Fruit fly (Drosophila melanogaster) whole organism, embryonic: ENCODE measurements around the gene CG12078.

Experiments
- CG10543 ChIP-seq: fragments of 200-800 bp; sonication (Bioruptor generic); optimal IDR thresholded peaks from 3 replicates; lab custom pipeline; 2017; ENCODE audit warnings: missing biosample characterization, mild to moderate bottlenecking, missing genetic modification characterization, moderate library complexity
- CG10654 ChIP-seq: fragments of 200-800 bp; sonication (Bioruptor generic); optimal IDR thresholded peaks from 2 replicates; lab custom pipeline; 2016; ENCODE audit warnings: missing biosample characterization, missing genetic modification characterization
- CG11085 ChIP-seq: fragments of 200-800 bp; sonication (Bioruptor generic); IDR thresholded peaks from 2 replicates; pipeline ENCODE4 v1.3.6; 2022; ENCODE audit warnings: missing biosample characterization, missing genetic modification characterization
- CG11398 ChIP-seq: fragments of 200-800 bp; sonication (Bioruptor generic); optimal IDR thresholded peaks from 2 replicates; lab custom pipeline; 2016; ENCODE audit warnings: missing biosample characterization, missing genetic modification characterization
- CG12769 ChIP-seq: fragments of 200-800 bp; sonication (Bioruptor generic); optimal IDR thresholded peaks from 2 replicates; lab custom pipeline; 2019; ENCODE audit warnings: missing biosample characterization, mild to moderate bottlenecking, missing genetic modification characterization, moderate library complexity
- CG1603 ChIP-seq: fragments of 200-800 bp; sonication (Bioruptor generic); optimal IDR thresholded peaks from 2 replicates; lab custom pipeline; 2019; ENCODE audit warnings: missing biosample characterization, mild to moderate bottlenecking, missing genetic modification characterization, moderate library complexity
- CG16779 ChIP-seq: fragments of 200-800 bp; sonication (Bioruptor generic); IDR thresholded peaks from 2 replicates; pipeline ENCODE4 v1.3.6; 2022; ENCODE audit warnings: missing biosample characterization, missing genetic modification characterization
- CG17829 ChIP-seq: fragments of 200-800 bp; optimal IDR thresholded peaks from 2 replicates; lab custom pipeline; 2019; ENCODE audit warnings: missing biosample characterization, mild to moderate bottlenecking, missing genetic modification characterization, moderate library complexity
- CG33213 ChIP-seq: fragments of 200-800 bp; sonication (Bioruptor generic); optimal IDR thresholded peaks from 3 replicates; lab custom pipeline; 2016; ENCODE audit warnings: missing biosample characterization, missing genetic modification characterization
- CG34376 ChIP-seq: fragments of 200-800 bp; sonication (Bioruptor generic); optimal IDR thresholded peaks from 2 replicates; lab custom pipeline; 2018; ENCODE audit warnings: missing biosample characterization, mild to moderate bottlenecking, missing genetic modification characterization
- CG5245 ChIP-seq: fragments of 200-800 bp; sonication (Bioruptor generic); optimal IDR thresholded peaks from 3 replicates; lab custom pipeline; 2016; ENCODE audit warnings: missing biosample characterization, missing genetic modification characterization
- CG6765 ChIP-seq: fragments of 200-800 bp; sonication (Bioruptor generic); optimal IDR thresholded peaks from 3 replicates; lab custom pipeline; 2017; ENCODE audit warnings: missing biosample characterization, mild to moderate bottlenecking, missing genetic modification characterization
- CG7839 ChIP-seq: fragments of 200-800 bp; sonication (Bioruptor generic); optimal IDR thresholded peaks from 3 replicates; lab custom pipeline; 2018; ENCODE audit warnings: missing biosample characterization, mild to moderate bottlenecking, missing genetic modification characterization, moderate library complexity
- Drgx ChIP-seq: fragments of 200-800 bp; sonication (Bioruptor generic); IDR thresholded peaks from 2 replicates; pipeline ENCODE4 v1.3.6; 2022; ENCODE audit warnings: missing biosample characterization, missing genetic modification characterization
- Ets65A ChIP-seq: fragments of 200-800 bp; sonication (Bioruptor generic); peaks from one replicate; lab custom pipeline; 2016; ENCODE audit warnings: missing biosample characterization, missing genetic modification characterization
- Hr78 ChIP-seq, 2 experiments: fragments of 200-800 bp in 1 of 2; fragments of >200 bp in 1 of 2; sonication (Bioruptor generic) in 1 of 2; optimal IDR thresholded peaks; 2 replicates each; lab custom pipeline; 2017 to 2019; ENCODE audit warnings: missing biosample characterization in 2 of 2, missing genetic modification characterization in 2 of 2, mild to moderate bottlenecking in 1 of 2, moderate library complexity in 1 of 2
- Jarid2 ChIP-seq: fragments of 200-800 bp; sonication (Bioruptor generic); optimal IDR thresholded peaks from 3 replicates; lab custom pipeline; 2017; ENCODE audit warnings: mild to moderate bottlenecking, missing biosample characterization, missing genetic modification reagents, missing genetic modification characterization
- Max ChIP-seq: fragments of 200-800 bp; sonication (Bioruptor generic); optimal IDR thresholded peaks from 2 replicates; lab custom pipeline; 2016; ENCODE audit warnings: missing biosample characterization, mild to moderate bottlenecking, missing genetic modification characterization
- Neu2 ChIP-seq: fragments of 200-800 bp; sonication (Bioruptor generic); optimal IDR thresholded peaks from 3 replicates; lab custom pipeline; 2016; ENCODE audit warnings: missing biosample characterization, missing genetic modification characterization, borderline replicate concordance
- NfI ChIP-seq: fragments of 200-800 bp; sonication (Bioruptor generic); optimal IDR thresholded peaks from 3 replicates; lab custom pipeline; 2018; ENCODE audit warnings: missing biosample characterization, mild to moderate bottlenecking, missing genetic modification characterization, moderate library complexity
- Rx ChIP-seq: fragments of 200-800 bp; sonication (Bioruptor generic); IDR thresholded peaks from 2 replicates; pipeline ENCODE4 v1.3.6; 2022; ENCODE audit warnings: missing biosample characterization, missing genetic modification characterization
- Trl ChIP-seq, 3 experiments: fragments of >200 bp in 2 of 3; fragments of 200-800 bp in 1 of 3; sonication (Bioruptor generic) in 1 of 3; optimal IDR thresholded peaks; 2 replicates in 1 of 3; 3 replicates in 2 of 3; lab custom pipeline; 2016 to 2017; ENCODE audit warnings: missing biosample characterization in 1 of 3, missing genetic modification characterization in 1 of 3
- Xrp1 ChIP-seq: fragments of 200-800 bp; sonication (Bioruptor generic); IDR thresholded peaks from 2 replicates; pipeline ENCODE4 v1.3.6; 2022; ENCODE audit warnings: missing biosample characterization, missing genetic modification characterization
- az2 ChIP-seq: fragments of 200-800 bp; sonication (Bioruptor generic); optimal IDR thresholded peaks from 3 replicates; lab custom pipeline; 2016; ENCODE audit warnings: missing biosample characterization, missing genetic modification characterization
- chinmo ChIP-seq: fragments of 200-800 bp; sonication (Bioruptor generic); IDR thresholded peaks from 4 replicates; pipeline ENCODE4 v1.3.6; 2022; ENCODE audit warnings: missing biosample characterization, missing genetic modification characterization; ENCODE audit not compliant: partially characterized antibody
- chn ChIP-seq: fragments of 200-800 bp; sonication (Bioruptor generic); optimal IDR thresholded peaks from 2 replicates; lab custom pipeline; 2016; ENCODE audit warnings: missing biosample characterization, missing genetic modification characterization
- dmrt11E ChIP-seq: fragments of 200-800 bp; sonication (Bioruptor generic); optimal IDR thresholded peaks from 3 replicates; lab custom pipeline; 2018; ENCODE audit warnings: missing biosample characterization, mild to moderate bottlenecking, missing genetic modification characterization, moderate library complexity
- esg ChIP-seq: fragments of 200-800 bp; sonication (Bioruptor generic); conservative IDR thresholded peaks from 2 replicates; pipeline ENCODE4 v1.3.6; 2022; ENCODE audit warnings: missing biosample characterization, missing genetic modification characterization
- her ChIP-seq: fragments of 200-800 bp; sonication (Bioruptor generic); optimal IDR thresholded peaks from 2 replicates; lab custom pipeline; 2016; ENCODE audit warnings: missing biosample characterization, missing genetic modification characterization
- lbe ChIP-seq: fragments of 200-800 bp; sonication (Bioruptor generic); optimal IDR thresholded peaks from 2 replicates; lab custom pipeline; 2016; ENCODE audit warnings: missing biosample characterization, mild to moderate bottlenecking, missing genetic modification characterization
- lov ChIP-seq, 2 experiments: fragments of 200-800 bp in 1 of 2; fragments of >200 bp in 1 of 2; sonication (Bioruptor generic) in 1 of 2; IDR thresholded peaks in 1 of 2; optimal IDR thresholded peaks in 1 of 2; 2 replicates in 1 of 2; 3 replicates in 1 of 2; pipeline versions ENCODE4 v1.3.6 to Lab custom; 2017 to 2022; ENCODE audit warnings: missing biosample characterization in 1 of 2, missing genetic modification characterization in 1 of 2
- nmo ChIP-seq: fragments of 200-800 bp; sonication (Bioruptor generic); optimal IDR thresholded peaks from 2 replicates; lab custom pipeline; 2018; ENCODE audit warnings: missing biosample characterization, mild to moderate bottlenecking, missing genetic modification characterization, moderate library complexity
- nom ChIP-seq: fragments of 200-800 bp; sonication (Bioruptor generic); optimal IDR thresholded peaks from 2 replicates; lab custom pipeline; 2017; ENCODE audit warnings: missing biosample characterization, missing genetic modification characterization, mild to moderate bottlenecking, moderate library complexity, missing genetic modification reagents
- prd ChIP-seq, 3 experiments: fragments of >200 bp in 2 of 3; fragments of 200-800 bp in 1 of 3; sonication (Bioruptor generic) in 1 of 3; optimal IDR thresholded peaks in 2 of 3; IDR thresholded peaks in 1 of 3; 2 replicates in 2 of 3; 3 replicates in 1 of 3; pipeline versions ENCODE4 v1.3.6 to Lab custom; 2017 to 2022; ENCODE audit warnings: missing biosample characterization in 1 of 3, missing genetic modification characterization in 1 of 3
- pros ChIP-seq: fragments of 200-800 bp; sonication (Bioruptor generic); optimal IDR thresholded peaks from 3 replicates; lab custom pipeline; 2019; ENCODE audit warnings: missing biosample characterization, mild to moderate bottlenecking, missing genetic modification characterization, moderate library complexity
- sqz ChIP-seq: fragments of 200-800 bp; sonication (Bioruptor generic); optimal IDR thresholded peaks from 3 replicates; lab custom pipeline; 2018; ENCODE audit warnings: missing biosample characterization, mild to moderate bottlenecking, missing genetic modification characterization
- vvl ChIP-seq: fragments of 200-800 bp; sonication (Bioruptor generic); IDR thresholded peaks from 2 replicates; pipeline ENCODE4 v1.3.6; 2022; ENCODE audit warnings: missing biosample characterization, missing genetic modification characterization
- wor ChIP-seq: fragments of 200-800 bp; sonication (Bioruptor generic); IDR thresholded peaks from 2 replicates; pipeline ENCODE4 v1.3.6; 2022; ENCODE audit warnings: missing biosample characterization, missing genetic modification characterization
- zen ChIP-seq: fragments of 200-800 bp; sonication (Bioruptor generic); optimal IDR thresholded peaks from 3 replicates; lab custom pipeline; 2018; ENCODE audit warnings: missing biosample characterization, mild to moderate bottlenecking, missing genetic modification characterization, moderate library complexity
- zf30C ChIP-seq: fragments of 200-800 bp; sonication (Bioruptor generic); optimal IDR thresholded peaks from 3 replicates; lab custom pipeline; 2018; ENCODE audit warnings: missing biosample characterization, mild to moderate bottlenecking, missing genetic modification characterization

CG12078 gene

dm6 chr3L:3259703-3260102 is 15.6 kb upstream of the CG12078 start (continued):
- TF ChIP-seq dmrt11E (tag; lab: Kevin White, UChicago): no peak
- peak; percentile 5 for TF ChIP-seq nmo (GFP tag; lab: Kevin White, UChicago)
- TF ChIP-seq CG34376: no peak
- TF ChIP-seq CG33213 (GFP tag; lab: Kevin White, UChicago): no peak
- no peak for TF ChIP-seq CG11085
- TF ChIP-seq her (GFP tag; lab: Kevin White, UChicago): no peak
- TF ChIP-seq Hr78 (GFP tag; optimal IDR thresholded peaks at IDR 0.05; lab: Kevin White, UChicago): no peak
- no peak for TF ChIP-seq CG10543
- TF ChIP-seq nom (GFP tag; lab: Kevin White, UChicago): peak; percentile 89
- no peak for TF ChIP-seq Neu2
- peak; percentile 24 for TF ChIP-seq CG1603
- TF ChIP-seq Xrp1 (GFP tag; lab: Robert Waterston, UW): peak; percentile 45; the same call in 1 of the 2 replicates
- no peak for TF ChIP-seq chn (GFP tag; lab: Kevin White, UChicago)
- TF ChIP-seq Ets65A: no peak
- no peak for TF ChIP-seq CG17829 (tag; lab: Kevin White, UChicago)
- no peak for TF ChIP-seq zen (tag; lab: Kevin White, UChicago)
- no peak for TF ChIP-seq prd (optimal IDR thresholded peaks at IDR 0.05; lab: Kevin White, UChicago)
- TF ChIP-seq prd (GFP tag; IDR thresholded peaks at IDR 0.05; lab: Robert Waterston, UW): peak; percentile 50; the same call in 2 of the 3 replicates
- no peak for TF ChIP-seq NfI (GFP tag; lab: Kevin White, UChicago)
- no peak for TF ChIP-seq CG7839
- TF ChIP-seq sqz: no peak

dm6 chr3L:3257690-3258089 is 13.6 kb upstream of the CG12078 start, which contains the start of gene ckd:
ckd (plus strand) TSS chr3L:3257878.
- TF ChIP-seq Rx (GFP tag; lab: Robert Waterston, UW) (no peak), Jarid2 (GFP tag; lab: Kevin White, UChicago) (peak; percentile 13), vvl (GFP tag; lab: Robert Waterston, UW) (0 out of 2 replicates have a peak, but pooled peaks have one; percentile 26), zf30C (no peak), CG11398 (GFP tag; lab: Kevin White, UChicago) (no peak), nom (GFP tag; lab: Kevin White, UChicago) (peak; percentile 49), esg (GFP tag; lab: Robert Waterston, UW) (no peak), chinmo (GFP tag; lab: Robert Waterston, UW) (peak; percentile 77; the same call in 1 of the 4 replicates), lov (optimal IDR thresholded peaks at IDR 0.05; lab: Kevin White, UChicago) (no peak), lov (GFP tag; IDR thresholded peaks at IDR 0.05; lab: Robert Waterston, UW) (no peak), CG16779 (GFP tag; lab: Robert Waterston, UW) (no peak), Trl (optimal IDR thresholded peaks at IDR 0.05; lab: Kevin White, UChicago) (peak in 1 of 2 experiments; percentile 1), Trl (GFP tag; optimal IDR thresholded peaks at IDR 0.05; lab: Kevin White, UChicago) (no peak), CG5245 (GFP tag; lab: Kevin White, UChicago) (no peak), CG12769 (peak; percentile 10), az2 (GFP tag; lab: Kevin White, UChicago) (no peak), Max (no peak), CG10654 (no peak), CG6765 (GFP tag; lab: Kevin White, UChicago) (no peak), Drgx (GFP tag; lab: Robert Waterston, UW) (peak; percentile 36; the same call in 1 of the 2 replicates), pros (no peak), lbe (peak; percentile 33), wor (no peak)
